Worm (Caenorhabditis elegans): ENCODE measurements around the gene Y11D7A.3.

- no peak for TF ChIP-seq skn-1 (tag; optimal IDR thresholded peaks at IDR 0.05)
- TF ChIP-seq nhr-11 (tag; optimal IDR thresholded peaks at IDR 0.05) = no peak
- no peak for TF ChIP-seq ztf-11 (tag; optimal IDR thresholded peaks at IDR 0.05)
- TF ChIP-seq snpc-4 (tag; optimal IDR thresholded peaks at IDR 0.05) = no peak
- no peak for TF ChIP-seq C16A3.4 (tag; optimal IDR thresholded peaks at IDR 0.05)
- no peak for TF ChIP-seq lin-39 (tag; optimal IDR thresholded peaks at IDR 0.05)
- TF ChIP-seq unc-130 (tag; optimal IDR thresholded peaks at IDR 0.05) = no peak
- TF ChIP-seq egl-27 (tag; optimal IDR thresholded peaks at IDR 0.05) = no peak
- TF ChIP-seq fkh-8 (tag; optimal IDR thresholded peaks at IDR 0.05) = no peak
- no peak for TF ChIP-seq jun-1 (tag; optimal IDR thresholded peaks at IDR 0.05)
- TF ChIP-seq ets-5 (GFP tag; IDR thresholded peaks at IDR 0.05) = no peak
- TF ChIP-seq hlh-4 (tag; optimal IDR thresholded peaks at IDR 0.05) = no peak
These were observed 14.5 kb upstream of the Y11D7A.3 start for ce11 chrIV:9218415-9218814.

Data from whole organism, L1 larva.